Worm (Caenorhabditis elegans) whole organism, L2 larva: Measurements from ENCODE around the gene F46B6.2.

Experiments used
- R02D3.7 ChIP-seq: fragments of 150-350 bp; optimal IDR thresholded peaks from 2 replicates; lab custom pipeline; 2014; ENCODE audit warnings: missing biosample characterization, missing genetic modification characterization
- Y55F3AM.14 ChIP-seq: fragments of 200-800 bp; sonication (Bioruptor generic); optimal IDR thresholded peaks from 2 replicates; lab custom pipeline; 2018; ENCODE audit warnings: mild to moderate bottlenecking, missing genetic modification characterization, missing compliant biosample characterization
- ceh-16 ChIP-seq: fragments of 150-350 bp; optimal IDR thresholded peaks from 2 replicates; lab custom pipeline; 2014; ENCODE audit warnings: missing biosample characterization, missing genetic modification characterization
- lin-13 ChIP-seq: fragments of 150-350 bp; optimal IDR thresholded peaks from 2 replicates; lab custom pipeline; 2014; ENCODE audit warnings: missing biosample characterization, missing genetic modification reagents, missing genetic modification characterization
- nhr-237 ChIP-seq: fragments of 150-350 bp; optimal IDR thresholded peaks from 2 replicates; lab custom pipeline; 2014; ENCODE audit warnings: missing biosample characterization, missing genetic modification characterization
- skn-1 ChIP-seq: sonication (generic microtip); optimal IDR thresholded peaks from 2 replicates; lab custom pipeline; 2017; ENCODE audit warnings: missing biosample characterization, missing genetic modification characterization

DNA sequence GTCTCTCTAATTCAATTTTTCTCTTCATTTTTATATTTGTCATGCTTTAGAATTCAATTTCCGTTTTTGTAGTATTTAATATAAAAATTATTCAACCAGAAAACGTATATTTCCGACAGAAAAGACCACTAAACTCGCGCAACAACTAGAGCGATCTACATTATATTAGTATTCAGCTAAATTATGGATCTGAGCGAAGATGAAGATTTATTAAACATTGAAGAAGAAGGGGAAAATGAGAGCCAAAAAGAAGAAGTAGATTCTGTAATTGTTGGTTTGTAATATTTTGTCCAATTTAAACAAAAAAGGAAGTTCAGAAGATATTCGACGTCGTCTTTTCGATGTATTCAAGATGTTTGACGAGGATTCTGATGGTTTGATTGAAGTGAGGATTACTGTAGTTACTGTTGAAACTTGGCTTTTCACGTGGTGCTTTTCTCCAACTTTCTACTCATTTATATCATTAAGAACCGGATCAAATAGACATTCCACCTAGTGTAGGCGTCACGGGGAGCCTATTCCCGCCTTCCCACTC is 38.1 kb upstream of the F46B6.2 start, which contains the start of gene cal-7:
- no peak for TF ChIP-seq Y55F3AM.14 (GFP tag; lab: Kevin White, UChicago)
- TF ChIP-seq lin-13 (GFP tag; lab: Kevin White, UChicago): no peak
- TF ChIP-seq nhr-237 (tag; lab: Kevin White, UChicago): no peak
- TF ChIP-seq ceh-16 (tag; lab: Kevin White, UChicago): no peak
- no peak for TF ChIP-seq R02D3.7 (tag; lab: Kevin White, UChicago)
- TF ChIP-seq skn-1: no peak
